Worm (Caenorhabditis elegans) whole organism, L4 larva: ENCODE measurements around the gene F59A1.15.

Source experiments
- F37D6.2 ChIP-seq: sonication (generic microtip); optimal IDR thresholded peaks from 2 replicates; lab custom pipeline; 2016; ENCODE audit warnings: mild to moderate bottlenecking, missing genetic modification characterization, missing compliant biosample characterization
- R02D3.7 ChIP-seq: fragments of 150-350 bp; sonication (generic microtip); optimal IDR thresholded peaks from 3 replicates; lab custom pipeline; 2014; ENCODE audit warnings: missing biosample characterization, missing genetic modification characterization
- T20F7.1 ChIP-seq: fragments of 200-800 bp; sonication (Bioruptor generic); optimal IDR thresholded peaks from 2 replicates; lab custom pipeline; 2018; ENCODE audit warnings: mild to moderate bottlenecking, missing genetic modification characterization, missing compliant biosample characterization
- T26A8.4 ChIP-seq: fragments of 200-800 bp; sonication (Bioruptor generic); IDR thresholded peaks from 2 replicates; pipeline ENCODE4 v1.3.6; 2022; ENCODE audit warnings: missing genetic modification characterization, missing compliant biosample characterization
- Y105C5A.15 ChIP-seq: fragments of 200-800 bp; sonication (Bioruptor generic); IDR thresholded peaks from 2 replicates; pipeline ENCODE4 v1.3.6; 2022; ENCODE audit warnings: missing genetic modification characterization, missing compliant biosample characterization
- ZK337.2 ChIP-seq: fragments of 200-800 bp; sonication (Bioruptor generic); IDR thresholded peaks from 2 replicates; pipeline ENCODE4 v1.3.6; 2022; ENCODE audit warnings: missing genetic modification reagents, missing genetic modification characterization, missing compliant biosample characterization
- aly-2 ChIP-seq: sonication (generic microtip); optimal IDR thresholded peaks from 2 replicates; lab custom pipeline; 2018; ENCODE audit warnings: missing biosample characterization, missing genetic modification characterization
- ama-1 ChIP-seq: fragments of 150-350 bp; optimal IDR thresholded peaks from 2 replicates; lab custom pipeline; 2014; ENCODE audit warnings: inconsistent platforms, mixed read lengths
- arid-1 ChIP-seq: fragments of 200-800 bp; sonication (Bioruptor generic); conservative IDR thresholded peaks from 2 replicates; pipeline ENCODE4 v1.3.6; 2022; ENCODE audit warnings: missing genetic modification reagents, missing genetic modification characterization, missing compliant biosample characterization
- attf-4 ChIP-seq: sonication (generic microtip); optimal IDR thresholded peaks from 3 replicates; lab custom pipeline; 2017; ENCODE audit warnings: missing biosample characterization, missing genetic modification characterization
- ceh-20 ChIP-seq: fragments of 200-800 bp; sonication (Bioruptor generic); IDR thresholded peaks from 2 replicates; pipeline ENCODE4 v1.3.6; 2022; ENCODE audit warnings: missing genetic modification reagents, missing genetic modification characterization, missing compliant biosample characterization
- ceh-28 ChIP-seq: fragments of 150-350 bp; optimal IDR thresholded peaks from 2 replicates; lab custom pipeline; 2014; ENCODE audit warnings: missing biosample characterization, missing genetic modification reagents, missing genetic modification characterization
- ceh-32 ChIP-seq: sonication (generic microtip); optimal IDR thresholded peaks from 2 replicates; lab custom pipeline; 2016; ENCODE audit warnings: mild to moderate bottlenecking, missing genetic modification characterization, missing compliant biosample characterization; ENCODE audit not compliant: poor library complexity
- cey-2 ChIP-seq: sonication (generic microtip); optimal IDR thresholded peaks from 3 replicates; lab custom pipeline; 2017; ENCODE audit warnings: missing genetic modification characterization, mild to moderate bottlenecking, missing compliant biosample characterization, antibody characterized with exemption, borderline replicate concordance; ENCODE audit not compliant: insufficient read depth
- ctbp-1 ChIP-seq: fragments of 200-800 bp; sonication (Bioruptor generic); IDR thresholded peaks from 2 replicates; pipeline ENCODE4 v1.3.6; 2022; ENCODE audit warnings: missing genetic modification reagents, missing genetic modification characterization, missing compliant biosample characterization
- daf-19 ChIP-seq: fragments of 200-800 bp; sonication (Bioruptor generic); conservative IDR thresholded peaks from 2 replicates; pipeline ENCODE4 v1.3.6; 2022; ENCODE audit warnings: missing genetic modification characterization, missing compliant biosample characterization
- dpl-1 ChIP-seq: fragments of 150-350 bp; optimal IDR thresholded peaks from 2 replicates; lab custom pipeline; 2014; ENCODE audit warnings: missing biosample characterization, missing genetic modification reagents, missing genetic modification characterization
- egl-27 ChIP-seq: sonication (generic microtip); optimal IDR thresholded peaks from 3 replicates; lab custom pipeline; 2017; ENCODE audit warnings: missing biosample characterization, missing genetic modification reagents, missing genetic modification characterization
- egl-43 ChIP-seq: fragments of 200-800 bp; sonication (Bioruptor generic); IDR thresholded peaks from 2 replicates; pipeline ENCODE4 v1.3.6; 2022; ENCODE audit warnings: missing genetic modification reagents, missing genetic modification characterization, missing compliant biosample characterization
- fkh-10 ChIP-seq: fragments of 150-350 bp; optimal IDR thresholded peaks from 2 replicates; lab custom pipeline; 2014; ENCODE audit warnings: missing biosample characterization, missing genetic modification reagents, missing genetic modification characterization
- gei-8 ChIP-seq: fragments of 200-800 bp; sonication (Bioruptor generic); optimal IDR thresholded peaks from 2 replicates; lab custom pipeline; 2018; ENCODE audit warnings: mild to moderate bottlenecking, missing genetic modification characterization, missing compliant biosample characterization
- hif-1 ChIP-seq, 2 experiments: sonication (generic microtip); optimal IDR thresholded peaks; 2 replicates each; lab custom pipeline; 2016 to 2017; ENCODE audit warnings: missing compliant biosample characterization in 2 of 2, missing genetic modification characterization in 2 of 2, missing genetic modification reagents in 2 of 2, missing genotype in 2 of 2, mild to moderate bottlenecking in 1 of 2
- hmg-1.1 ChIP-seq: fragments of 200-800 bp; sonication (Bioruptor generic); IDR thresholded peaks from 2 replicates; pipeline ENCODE4 v1.3.6; 2022; ENCODE audit warnings: missing genetic modification reagents, missing genetic modification characterization, missing compliant biosample characterization
- lin-15B ChIP-seq: fragments of 150-350 bp; sonication (generic microtip); optimal IDR thresholded peaks from 3 replicates; lab custom pipeline; 2014; ENCODE audit warnings: missing biosample characterization, missing genetic modification characterization
- lsy-2 ChIP-seq, 2 experiments: fragments of 150-350 bp in 1 of 2; sonication (generic microtip) in 1 of 2; optimal IDR thresholded peaks; 2 replicates each; lab custom pipeline; 2014 to 2017; ENCODE audit warnings: missing biosample characterization in 2 of 2, missing genetic modification characterization in 2 of 2
- madf-5 ChIP-seq, 2 experiments: fragments of 200-800 bp; sonication (Bioruptor generic); IDR thresholded peaks; 2 replicates each; pipeline ENCODE4 v1.3.6; 2022; ENCODE audit warnings: missing compliant biosample characterization in 2 of 2, missing genetic modification characterization in 2 of 2
- mdl-1 ChIP-seq, 2 experiments: fragments of 150-350 bp in 1 of 2; sonication (generic microtip) in 1 of 2; optimal IDR thresholded peaks; 2 replicates each; lab custom pipeline; 2014 to 2017; ENCODE audit warnings: missing biosample characterization in 2 of 2, missing genetic modification characterization in 2 of 2
- nhr-10 ChIP-seq: fragments of 150-350 bp; optimal IDR thresholded peaks from 2 replicates; lab custom pipeline; 2014; ENCODE audit warnings: missing biosample characterization, missing genetic modification characterization
- nhr-102 ChIP-seq: sonication (generic microtip); optimal IDR thresholded peaks from 2 replicates; lab custom pipeline; 2016; ENCODE audit warnings: mild to moderate bottlenecking, missing genetic modification characterization, moderate library complexity, missing compliant biosample characterization
- nhr-11 ChIP-seq: fragments of 150-350 bp; optimal IDR thresholded peaks from 2 replicates; lab custom pipeline; 2014; ENCODE audit warnings: missing biosample characterization, missing genetic modification characterization
- nhr-111 ChIP-seq: fragments of 200-800 bp; sonication (Bioruptor generic); optimal IDR thresholded peaks from 2 replicates; lab custom pipeline; 2018; ENCODE audit warnings: mild to moderate bottlenecking, missing genetic modification characterization, missing compliant biosample characterization
- nhr-25 ChIP-seq: sonication (generic microtip); optimal IDR thresholded peaks from 2 replicates; lab custom pipeline; 2017; ENCODE audit warnings: missing genetic modification characterization, mild to moderate bottlenecking, missing compliant biosample characterization, antibody characterized with exemption, moderate library complexity, borderline replicate concordance; ENCODE audit not compliant: insufficient read depth
- nhr-6 ChIP-seq: fragments of 150-350 bp; optimal IDR thresholded peaks from 2 replicates; lab custom pipeline; 2014; ENCODE audit warnings: missing biosample characterization, missing genetic modification characterization
- nhr-76 ChIP-seq: fragments of 150-350 bp; optimal IDR thresholded peaks from 2 replicates; lab custom pipeline; 2014; ENCODE audit warnings: missing biosample characterization, missing genetic modification characterization
- pha-4 ChIP-seq, 2 experiments: fragments of 150-350 bp in 1 of 2; fragments of 200-800 bp in 1 of 2; sonication (Bioruptor generic) in 1 of 2; IDR thresholded peaks in 1 of 2; optimal IDR thresholded peaks in 1 of 2; 2 replicates each; pipeline versions ENCODE4 v1.3.6 to Lab custom; 2014 to 2022; ENCODE audit warnings: missing genetic modification characterization in 2 of 2, missing genetic modification reagents in 2 of 2, missing biosample characterization in 1 of 2, missing compliant biosample characterization in 1 of 2
- php-3 ChIP-seq: fragments of 200-800 bp; sonication (Bioruptor generic); IDR thresholded peaks from 2 replicates; pipeline ENCODE4 v1.3.6; 2022; ENCODE audit warnings: missing genetic modification reagents, missing genetic modification characterization, missing compliant biosample characterization
- saeg-2 ChIP-seq: fragments of 200-800 bp; sonication (Bioruptor generic); IDR thresholded peaks from 2 replicates; pipeline ENCODE4 v1.3.6; 2022; ENCODE audit warnings: missing genetic modification reagents, missing genetic modification characterization, missing compliant biosample characterization
- sdz-12 ChIP-seq: fragments of 200-800 bp; sonication (Bioruptor generic); optimal IDR thresholded peaks from 2 replicates; lab custom pipeline; 2018; ENCODE audit warnings: mild to moderate bottlenecking, missing genetic modification characterization, missing compliant biosample characterization
- set-16 ChIP-seq: fragments of 200-800 bp; sonication (Bioruptor generic); IDR thresholded peaks from 2 replicates; pipeline ENCODE4 v1.3.6; 2022; ENCODE audit warnings: missing genetic modification reagents, missing genetic modification characterization, missing compliant biosample characterization
- snpc-4 ChIP-seq: fragments of 150-350 bp; optimal IDR thresholded peaks from 2 replicates; lab custom pipeline; 2014; ENCODE audit warnings: missing biosample characterization, missing genetic modification characterization
- tra-1 ChIP-seq: fragments of 200-800 bp; sonication (Bioruptor generic); IDR thresholded peaks from 2 replicates; pipeline ENCODE4 v1.3.6; 2022; ENCODE audit warnings: missing genetic modification reagents, missing genetic modification characterization, missing compliant biosample characterization
- unc-130 ChIP-seq: sonication (generic microtip); optimal IDR thresholded peaks from 2 replicates; lab custom pipeline; 2016; ENCODE audit warnings: missing genetic modification reagents, missing genetic modification characterization, missing compliant biosample characterization
- zag-1 ChIP-seq: fragments of 150-350 bp; optimal IDR thresholded peaks from 2 replicates; lab custom pipeline; 2014; ENCODE audit warnings: missing biosample characterization, missing genetic modification characterization
- zip-2 ChIP-seq: fragments of 150-350 bp; optimal IDR thresholded peaks from 2 replicates; lab custom pipeline; 2014; ENCODE audit warnings: missing biosample characterization, missing genetic modification characterization

The F59A1.15 gene

ce11 chrV:17686852-17687251, 3.2 kb upstream of the F59A1.15 start, which contains the start of gene F59A1.18:
TSS of gene F59A1.18 (minus strand) at chrV:17686952.
- TF ChIP-seq hmg-1.1 (no peak), pha-4 (GFP tag; IDR thresholded peaks at IDR 0.05; lab: Robert Waterston, UW) (no peak), pha-4 (tag; optimal IDR thresholded peaks at IDR 0.05; lab: Kevin White, UChicago) (no peak), T20F7.1 (no peak), php-3 (GFP tag; lab: Robert Waterston, UW) (no peak), lsy-2 (tag; optimal IDR thresholded peaks at IDR 0.05; lab: Kevin White, UChicago) (no peak), egl-27 (no peak), dpl-1 (no peak), attf-4 (tag; lab: Kevin White, UChicago) (no peak)
- TF ChIP-seq, all 104 proteins: peak for 0

- TF ChIP-seq nhr-102 (tag; lab: Kevin White, UChicago) = no peak
- no peak for TF ChIP-seq nhr-11 (tag; lab: Kevin White, UChicago)
- no peak for TF ChIP-seq ceh-20 (GFP tag; lab: Robert Waterston, UW)
- no peak for TF ChIP-seq gei-8
- no peak for TF ChIP-seq ctbp-1
- TF ChIP-seq nhr-111 (GFP tag; lab: Kevin White, UChicago) = no peak
- no peak for TF ChIP-seq F37D6.2 (tag; lab: Kevin White, UChicago)
- no peak for TF ChIP-seq mdl-1 (tag; optimal IDR thresholded peaks at IDR 0.05; lab: Kevin White, UChicago)
- no peak for TF ChIP-seq Y105C5A.15 (GFP tag; lab: Robert Waterston, UW)
- no peak for TF ChIP-seq unc-130 (GFP tag; lab: Kevin White, UChicago)
- TF ChIP-seq T20F7.1 = no peak
- TF ChIP-seq zag-1 (tag; lab: Kevin White, UChicago) = no peak
- TF ChIP-seq daf-19 (GFP tag; lab: Robert Waterston, UW) = no peak
- no peak for TF ChIP-seq madf-5 (GFP tag; IDR thresholded peaks at IDR 0.05; lab: Robert Waterston, UW)
- TF ChIP-seq aly-2 = no peak
- no peak for TF ChIP-seq T26A8.4 (GFP tag; lab: Robert Waterston, UW)
- TF ChIP-seq, all 104 proteins: peak for 0
These were observed 1.2 kb upstream of the F59A1.15 start, which contains the start of the genes F59A1.16 and F59A1.6 for ce11 chrV:17684857-17685256. TSS of gene F59A1.16 (minus strand) at chrV:17684957. TSS of gene F59A1.6 (plus strand) at chrV:17685141.

DNA sequence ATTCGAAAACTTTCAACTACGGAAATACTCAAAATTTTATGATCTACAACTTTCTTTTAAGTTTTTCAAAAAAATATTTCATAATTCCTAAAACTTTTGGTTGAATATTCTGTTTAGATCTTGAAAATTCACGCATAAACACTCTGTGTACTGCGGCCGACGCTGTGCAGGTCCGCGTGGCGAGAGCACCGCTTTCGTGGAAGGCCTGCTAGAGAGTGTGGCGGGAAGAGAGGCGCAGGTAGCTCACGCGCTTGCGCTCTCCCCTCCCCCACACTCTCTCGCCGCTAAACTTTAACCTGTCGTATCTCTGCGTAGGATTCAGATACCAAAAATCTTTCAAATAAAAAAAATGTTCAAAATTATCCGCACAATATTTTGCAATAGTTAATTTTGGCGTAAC, 373 bp downstream of the F59A1.15 start:
- TF ChIP-seq snpc-4 (tag; lab: Kevin White, UChicago) (no peak), set-16 (peak; percentile 84)

ce11 chrV:17676553-17676952, 7.1 kb downstream of the F59A1.15 start, which contains the start of gene str-92:
TSS of gene str-92 (minus strand) at chrV:17676653.
- TF ChIP-seq ceh-32 (tag; lab: Kevin White, UChicago) = no peak
- TF ChIP-seq hif-1 (tag; optimal IDR thresholded peaks at IDR 0.05; lab: Kevin White, UChicago) = no peak
- no peak for TF ChIP-seq snpc-4 (tag; lab: Kevin White, UChicago)
- TF ChIP-seq ama-1 (lab: Kevin White, UChicago) = no peak
- no peak for TF ChIP-seq nhr-76 (tag; lab: Kevin White, UChicago)
- no peak for TF ChIP-seq unc-130 (GFP tag; lab: Kevin White, UChicago)
- no peak for TF ChIP-seq saeg-2 (GFP tag; lab: Robert Waterston, UW)
- no peak for TF ChIP-seq lin-15B (tag; lab: Kevin White, UChicago)
- no peak for TF ChIP-seq egl-43 (GFP tag; lab: Robert Waterston, UW)
- TF ChIP-seq ZK337.2 (GFP tag; lab: Robert Waterston, UW) = no peak

DNA sequence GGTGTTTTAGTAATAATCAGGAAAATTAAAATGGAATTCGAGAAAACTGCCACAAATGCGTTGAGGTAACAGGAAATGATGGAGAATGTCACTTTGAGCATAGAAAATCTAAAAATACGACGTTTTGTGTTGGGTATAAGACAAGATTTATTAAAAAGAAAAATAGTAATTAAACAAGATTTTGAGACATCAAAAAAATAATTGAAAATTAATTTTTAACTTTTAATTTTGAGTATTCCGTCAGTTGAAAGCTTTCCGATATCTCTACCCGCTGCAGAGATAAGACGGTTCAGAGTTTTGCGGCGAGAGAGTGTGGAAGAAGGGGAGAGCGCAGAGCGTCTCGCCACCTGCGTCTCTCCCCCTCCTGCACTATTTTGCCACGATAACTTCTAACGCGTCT, 10.3 kb downstream of the F59A1.15 start, which contains the start of gene str-93:
Gene str-93 (minus strand): TSS at position 101 of the 400 bp plus-strand sequence.
- TF ChIP-seq nhr-11 (tag; lab: Kevin White, UChicago) (no peak), ceh-28 (tag; lab: Kevin White, UChicago) (no peak), hif-1 (tag; optimal IDR thresholded peaks at IDR 0.05; lab: Kevin White, UChicago) (no peak), hmg-1.1 (no peak), nhr-6 (no peak), nhr-10 (no peak), nhr-102 (tag; lab: Kevin White, UChicago) (no peak), attf-4 (tag; lab: Kevin White, UChicago) (no peak), arid-1 (no peak), sdz-12 (no peak), fkh-10 (GFP tag; lab: Kevin White, UChicago) (no peak), R02D3.7 (no peak), zip-2 (tag; lab: Kevin White, UChicago) (no peak), nhr-25 (tag; lab: Kevin White, UChicago) (no peak), cey-2 (tag; lab: Kevin White, UChicago) (no peak), tra-1 (GFP tag; lab: Robert Waterston, UW) (no peak)
